Fruit fly (Drosophila melanogaster) whole organism, pupa: ENCODE data around the gene CG31872.

ENCODE experiments used
- CG13204 ChIP-seq: fragments of 200-800 bp; sonication (Bioruptor generic); optimal IDR thresholded peaks from 2 replicates; lab custom pipeline; 2018; ENCODE audit warnings: missing biosample characterization, mild to moderate bottlenecking, missing genetic modification characterization, moderate library complexity
- CG15710 ChIP-seq: fragments of 200-800 bp; sonication (Bioruptor generic); optimal IDR thresholded peaks from 2 replicates; lab custom pipeline; 2018; ENCODE audit warnings: missing biosample characterization, mild to moderate bottlenecking, missing genetic modification characterization, moderate library complexity
- CG17806 ChIP-seq: fragments of 200-800 bp; sonication (Bioruptor generic); optimal IDR thresholded peaks from 2 replicates; lab custom pipeline; 2018; ENCODE audit warnings: missing biosample characterization, mild to moderate bottlenecking, missing genetic modification characterization, moderate library complexity
- CG4496 ChIP-seq: fragments of 200-800 bp; sonication (Bioruptor generic); IDR thresholded peaks from 3 replicates; pipeline ENCODE4 v1.3.6; 2022; ENCODE audit warnings: missing biosample characterization, missing genetic modification characterization
- CG8301 ChIP-seq: fragments of 200-800 bp; sonication (Bioruptor generic); optimal IDR thresholded peaks from 2 replicates; lab custom pipeline; 2018; ENCODE audit warnings: missing biosample characterization, mild to moderate bottlenecking, missing genetic modification characterization
- Ets98B ChIP-seq: fragments of 200-800 bp; sonication (Bioruptor generic); IDR thresholded peaks from 2 replicates; pipeline ENCODE4 v1.3.6; 2022; ENCODE audit warnings: missing biosample characterization, missing genetic modification characterization
- Pif1B ChIP-seq: fragments of 200-800 bp; sonication (Bioruptor generic); optimal IDR thresholded peaks from 3 replicates; lab custom pipeline; 2016; ENCODE audit warnings: missing biosample characterization, missing genetic modification characterization
- Snoo ChIP-seq: fragments of 200-800 bp; sonication (Bioruptor generic); optimal IDR thresholded peaks from 3 replicates; lab custom pipeline; 2017; ENCODE audit warnings: missing biosample characterization, mild to moderate bottlenecking, missing genetic modification characterization, inconsistent platforms
- gl ChIP-seq: fragments of 200-800 bp; sonication (Bioruptor generic); optimal IDR thresholded peaks from 2 replicates; lab custom pipeline; 2018; ENCODE audit warnings: missing biosample characterization, mild to moderate bottlenecking, missing genetic modification characterization

- TF ChIP-seq Pif1B (GFP tag; lab: Kevin White, UChicago) (no peak), CG17806 (tag; lab: Kevin White, UChicago) (no peak), CG13204 (GFP tag; lab: Kevin White, UChicago) (no peak), Snoo (tag; lab: Kevin White, UChicago) (no peak), CG8301 (no peak), CG4496 (GFP tag; lab: Robert Waterston, UW) (no peak), gl (tag; lab: Kevin White, UChicago) (no peak), CG15710 (tag; lab: Kevin White, UChicago) (no peak), Ets98B (no peak)
Observed at dm6 chr2L:10639631-10640030, at the start of gene CG31872.
